Fruit fly (Drosophila melanogaster) whole organism, embryonic: ENCODE measurements around the gene Ssu72.

Experiments
- Antp ChIP-seq: fragments of 200-800 bp; sonication (Bioruptor generic); optimal IDR thresholded peaks from 3 replicates; lab custom pipeline; 2016; ENCODE audit warnings: missing biosample characterization, missing genetic modification characterization
- Bteb2 ChIP-seq: fragments of 200-800 bp; sonication (Bioruptor generic); optimal IDR thresholded peaks from 2 replicates; lab custom pipeline; 2016; ENCODE audit warnings: missing biosample characterization, missing genetic modification characterization
- CG10147 ChIP-seq: fragments of 200-800 bp; sonication (Bioruptor generic); optimal IDR thresholded peaks from 2 replicates; lab custom pipeline; 2019; ENCODE audit warnings: missing biosample characterization, mild to moderate bottlenecking, missing genetic modification characterization, moderate library complexity
- CG10431 ChIP-seq: fragments of 200-800 bp; sonication (Bioruptor generic); optimal IDR thresholded peaks from 3 replicates; lab custom pipeline; 2018; ENCODE audit warnings: missing biosample characterization, mild to moderate bottlenecking, missing genetic modification characterization
- CG11695 ChIP-seq: fragments of 200-800 bp; sonication (Bioruptor generic); IDR thresholded peaks from 3 replicates; pipeline ENCODE4 v1.3.6; 2022; ENCODE audit warnings: missing biosample characterization, missing genetic modification characterization
- CG13123 ChIP-seq: fragments of 200-800 bp; sonication (Bioruptor generic); optimal IDR thresholded peaks from 2 replicates; lab custom pipeline; 2016; ENCODE audit warnings: missing biosample characterization, missing genetic modification characterization
- CG14710 ChIP-seq: fragments of 200-800 bp; sonication (Bioruptor generic); optimal IDR thresholded peaks from 3 replicates; lab custom pipeline; 2019; ENCODE audit warnings: missing biosample characterization, mild to moderate bottlenecking, missing genetic modification characterization, moderate library complexity
- CG14860 ChIP-seq: fragments of 200-800 bp; sonication (Bioruptor generic); IDR thresholded peaks from 3 replicates; pipeline ENCODE4 v1.3.6; 2022; ENCODE audit warnings: missing biosample characterization, missing genetic modification characterization; ENCODE audit not compliant: partially characterized antibody
- CG1529 ChIP-seq: fragments of 200-800 bp; sonication (Bioruptor generic); optimal IDR thresholded peaks from 3 replicates; lab custom pipeline; 2018; ENCODE audit warnings: missing biosample characterization, missing genetic modification characterization
- CG16779 ChIP-seq: fragments of 200-800 bp; sonication (Bioruptor generic); IDR thresholded peaks from 2 replicates; pipeline ENCODE4 v1.3.6; 2022; ENCODE audit warnings: missing biosample characterization, missing genetic modification characterization
- CG17829 ChIP-seq: fragments of 200-800 bp; optimal IDR thresholded peaks from 2 replicates; lab custom pipeline; 2019; ENCODE audit warnings: missing biosample characterization, mild to moderate bottlenecking, missing genetic modification characterization, moderate library complexity
- CG2875 ChIP-seq: fragments of 200-800 bp; sonication (Bioruptor generic); optimal IDR thresholded peaks from 2 replicates; lab custom pipeline; 2017; ENCODE audit warnings: missing biosample characterization, mild to moderate bottlenecking, missing genetic modification characterization, missing genetic modification reagents
- CG30403 ChIP-seq: fragments of 200-800 bp; sonication (Bioruptor generic); optimal IDR thresholded peaks from 3 replicates; lab custom pipeline; 2016; ENCODE audit warnings: missing biosample characterization, missing genetic modification characterization
- CG32532 ChIP-seq: fragments of 200-800 bp; sonication (Bioruptor generic); IDR thresholded peaks from 2 replicates; pipeline ENCODE4 v1.3.6; 2022; ENCODE audit warnings: missing biosample characterization, missing genetic modification characterization
- CG4328 ChIP-seq: fragments of 200-800 bp; sonication (Bioruptor generic); optimal IDR thresholded peaks from 3 replicates; lab custom pipeline; 2017; ENCODE audit warnings: missing biosample characterization, missing genetic modification reagents, missing genetic modification characterization
- CG6254 ChIP-seq: fragments of 200-800 bp; sonication (Bioruptor generic); optimal IDR thresholded peaks from 3 replicates; lab custom pipeline; 2017; ENCODE audit warnings: mild to moderate bottlenecking, missing biosample characterization, missing genetic modification reagents, missing genetic modification characterization
- CG7786 ChIP-seq: fragments of 200-800 bp; sonication (Bioruptor generic); optimal IDR thresholded peaks from 2 replicates; lab custom pipeline; 2016; ENCODE audit warnings: missing biosample characterization, missing genetic modification characterization
- CG8281 ChIP-seq: fragments of 200-800 bp; sonication (Bioruptor generic); optimal IDR thresholded peaks from 2 replicates; lab custom pipeline; 2018; ENCODE audit warnings: missing biosample characterization, mild to moderate bottlenecking, missing genetic modification characterization, moderate library complexity
- CG8388 ChIP-seq: fragments of 200-800 bp; sonication (Bioruptor generic); optimal IDR thresholded peaks from 2 replicates; lab custom pipeline; 2019; ENCODE audit warnings: missing biosample characterization, mild to moderate bottlenecking, missing genetic modification characterization, moderate library complexity
- CG8944 ChIP-seq: fragments of 200-800 bp; sonication (Bioruptor generic); optimal IDR thresholded peaks from 3 replicates; lab custom pipeline; 2016; ENCODE audit warnings: missing biosample characterization, missing genetic modification characterization
- CG9727 ChIP-seq: fragments of 200-800 bp; sonication (Bioruptor generic); optimal IDR thresholded peaks from 3 replicates; lab custom pipeline; 2017; ENCODE audit warnings: missing biosample characterization, mild to moderate bottlenecking, missing genetic modification characterization
- Chrac-16 ChIP-seq: fragments of 200-800 bp; sonication (Bioruptor generic); optimal IDR thresholded peaks from 3 replicates; lab custom pipeline; 2016; ENCODE audit warnings: missing biosample characterization, missing genetic modification characterization
- D19B ChIP-seq: fragments of 200-800 bp; sonication (Bioruptor generic); optimal IDR thresholded peaks from 2 replicates; lab custom pipeline; 2017; ENCODE audit warnings: missing biosample characterization, mild to moderate bottlenecking, missing genetic modification characterization
- E2f1 ChIP-seq: fragments of 200-800 bp; sonication (Bioruptor generic); IDR thresholded peaks from 2 replicates; pipeline ENCODE4 v1.3.6; 2022; ENCODE audit warnings: missing biosample characterization, missing genetic modification characterization
- Ets97D ChIP-seq: fragments of 200-800 bp; sonication (Bioruptor generic); optimal IDR thresholded peaks from 3 replicates; lab custom pipeline; 2016; ENCODE audit warnings: missing biosample characterization, missing genetic modification characterization
- Fer1 ChIP-seq: fragments of 200-800 bp; sonication (Bioruptor generic); optimal IDR thresholded peaks from 2 replicates; lab custom pipeline; 2017; ENCODE audit warnings: missing biosample characterization, mild to moderate bottlenecking, missing genetic modification characterization
- Fer2 ChIP-seq: fragments of 200-800 bp; sonication (Bioruptor generic); optimal IDR thresholded peaks from 2 replicates; lab custom pipeline; 2018; ENCODE audit warnings: missing biosample characterization, mild to moderate bottlenecking, missing genetic modification characterization, moderate library complexity
- Lpt ChIP-seq: fragments of >200 bp; optimal IDR thresholded peaks from 2 replicates; lab custom pipeline; 2018; ENCODE audit warnings: missing biosample characterization, missing genetic modification characterization
- Mad ChIP-seq: fragments of 200-800 bp; sonication (Bioruptor generic); optimal IDR thresholded peaks from 2 replicates; lab custom pipeline; 2016; ENCODE audit warnings: missing biosample characterization, missing genetic modification characterization
- NC2α ChIP-seq: fragments of 200-800 bp; sonication (Bioruptor generic); optimal IDR thresholded peaks from 2 replicates; lab custom pipeline; 2016; ENCODE audit warnings: missing biosample characterization, missing genetic modification characterization
- Nf-YC ChIP-seq: fragments of 200-800 bp; optimal IDR thresholded peaks from 3 replicates; lab custom pipeline; 2019; ENCODE audit warnings: missing biosample characterization, mild to moderate bottlenecking, missing genetic modification characterization, moderate library complexity
- Opbp ChIP-seq: fragments of 200-800 bp; sonication (Bioruptor generic); IDR thresholded peaks from 3 replicates; pipeline ENCODE4 v1.3.6; 2022; ENCODE audit warnings: missing biosample characterization, missing genetic modification characterization; ENCODE audit not compliant: partially characterized antibody
- Poxn ChIP-seq: fragments of 200-800 bp; sonication (Bioruptor generic); IDR thresholded peaks from 2 replicates; pipeline ENCODE4 v1.3.6; 2022; ENCODE audit warnings: missing biosample characterization, missing genetic modification characterization
- Ptx1 ChIP-seq: fragments of 200-800 bp; sonication (Bioruptor generic); IDR thresholded peaks from 2 replicates; pipeline ENCODE4 v1.3.6; 2022; ENCODE audit warnings: missing biosample characterization, missing genetic modification characterization
- al ChIP-seq: fragments of 200-800 bp; sonication (Bioruptor generic); IDR thresholded peaks from 2 replicates; pipeline ENCODE4 v1.3.6; 2022; ENCODE audit warnings: missing biosample characterization, missing genetic modification characterization
- bsh ChIP-seq, 2 experiments: fragments of 200-800 bp; sonication (Bioruptor generic); optimal IDR thresholded peaks; 2 replicates each; lab custom pipeline; 2017 to 2018; ENCODE audit warnings: mild to moderate bottlenecking in 2 of 2, missing biosample characterization in 2 of 2, missing genetic modification characterization in 2 of 2, moderate library complexity in 1 of 2
- dati ChIP-seq: fragments of 200-800 bp; sonication (Bioruptor generic); IDR thresholded peaks from 2 replicates; pipeline ENCODE4 v1.3.6; 2022; ENCODE audit warnings: missing biosample characterization, missing genetic modification characterization
- disco-r ChIP-seq: fragments of 200-800 bp; sonication (Bioruptor generic); optimal IDR thresholded peaks from 2 replicates; lab custom pipeline; 2016; ENCODE audit warnings: missing biosample characterization, missing genetic modification characterization
- ems ChIP-seq: fragments of 200-800 bp; sonication (Bioruptor generic); optimal IDR thresholded peaks from 3 replicates; lab custom pipeline; 2016; ENCODE audit warnings: missing biosample characterization, missing genetic modification characterization
- inv ChIP-seq: fragments of 200-800 bp; sonication (Bioruptor generic); IDR thresholded peaks from 2 replicates; pipeline ENCODE4 v1.3.6; 2022; ENCODE audit warnings: missing biosample characterization, missing genetic modification characterization; ENCODE audit not compliant: partially characterized antibody
- kah ChIP-seq: fragments of 200-800 bp; sonication (Bioruptor generic); optimal IDR thresholded peaks from 2 replicates; lab custom pipeline; 2018; ENCODE audit warnings: missing biosample characterization, mild to moderate bottlenecking, missing genetic modification characterization
- lab ChIP-seq: fragments of 200-800 bp; sonication (Bioruptor generic); optimal IDR thresholded peaks from 3 replicates; lab custom pipeline; 2017; ENCODE audit warnings: missing biosample characterization, missing genetic modification characterization, mild to moderate bottlenecking, moderate library complexity, missing genetic modification reagents
- lola ChIP-seq, 3 experiments: fragments of >200 bp in 2 of 3; fragments of 200-800 bp in 1 of 3; sonication (Bioruptor generic) in 1 of 3; optimal IDR thresholded peaks; 2 replicates each; lab custom pipeline; 2017 to 2019; ENCODE audit warnings: missing biosample characterization in 3 of 3, missing genetic modification characterization in 3 of 3, mild to moderate bottlenecking in 1 of 3, moderate library complexity in 1 of 3
- pho ChIP-seq: fragments of 200-800 bp; sonication (Bioruptor generic); optimal IDR thresholded peaks from 2 replicates; lab custom pipeline; 2016; ENCODE audit warnings: missing biosample characterization, missing genetic modification characterization
- pros ChIP-seq: fragments of 200-800 bp; sonication (Bioruptor generic); optimal IDR thresholded peaks from 3 replicates; lab custom pipeline; 2019; ENCODE audit warnings: missing biosample characterization, mild to moderate bottlenecking, missing genetic modification characterization, moderate library complexity
- ro ChIP-seq: fragments of 200-800 bp; sonication (Bioruptor generic); IDR thresholded peaks from 2 replicates; pipeline ENCODE4 v1.3.6; 2022; ENCODE audit warnings: missing biosample characterization, missing genetic modification characterization
- run ChIP-seq: fragments of 200-800 bp; sonication (Bioruptor generic); optimal IDR thresholded peaks from 3 replicates; lab custom pipeline; 2018; ENCODE audit warnings: missing biosample characterization, mild to moderate bottlenecking, missing genetic modification characterization
- sima ChIP-seq: fragments of 200-800 bp; sonication (Bioruptor generic); optimal IDR thresholded peaks from 2 replicates; lab custom pipeline; 2016; ENCODE audit warnings: missing biosample characterization, missing genetic modification characterization
- sr ChIP-seq: fragments of 200-800 bp; sonication (Bioruptor generic); IDR thresholded peaks from 3 replicates; pipeline ENCODE4 v1.3.6; 2022; ENCODE audit warnings: missing biosample characterization, missing genetic modification characterization
- trem ChIP-seq: fragments of 200-800 bp; optimal IDR thresholded peaks from 3 replicates; lab custom pipeline; 2019; ENCODE audit warnings: missing biosample characterization, mild to moderate bottlenecking, missing genetic modification characterization, moderate library complexity
- wdn ChIP-seq: fragments of 200-800 bp; sonication (Bioruptor generic); IDR thresholded peaks from 2 replicates; pipeline ENCODE4 v1.3.6; 2022; ENCODE audit warnings: missing biosample characterization, missing genetic modification characterization

Ssu72 gene

dm6 chrX:19668405-19668804 lies 4.0 kb downstream of the Ssu72 start (continued):
- TF ChIP-seq inv (GFP tag; lab: Robert Waterston, UW) (no peak), wdn (GFP tag; lab: Robert Waterston, UW) (peak; percentile 95), CG1529 (peak; percentile 95), Ptx1 (peak; percentile 90), CG14710 (peak; percentile 92), Opbp (GFP tag; lab: Robert Waterston, UW) (no peak), E2f1 (GFP tag; lab: Robert Waterston, UW) (peak; percentile 87), trem (tag; lab: Kevin White, UChicago) (peak; percentile 80), CG8944 (peak; percentile 98), CG9727 (GFP tag; lab: Kevin White, UChicago) (peak; percentile 95), Mad (GFP tag; lab: Kevin White, UChicago) (peak; percentile 96), CG7786 (GFP tag; lab: Kevin White, UChicago) (peak; percentile 98), sima (peak; percentile 75), lab (GFP tag; lab: Kevin White, UChicago) (peak; percentile 95), run (tag; lab: Kevin White, UChicago) (peak; percentile 84), CG2875 (peak; percentile 96), CG8388 (peak; percentile 94), Chrac-16 (GFP tag; lab: Kevin White, UChicago) (peak; percentile 98), CG16779 (GFP tag; lab: Robert Waterston, UW) (peak; percentile 90), Bteb2 (peak; percentile 95), CG32532 (GFP tag; lab: Robert Waterston, UW) (peak; percentile 93), CG14860 (GFP tag; lab: Robert Waterston, UW) (no peak), Antp (peak; percentile 99), CG17829 (tag; lab: Kevin White, UChicago) (peak; percentile 94), CG8281 (tag; lab: Kevin White, UChicago) (peak; percentile 86), CG11695 (peak; percentile 79), CG4328 (GFP tag; lab: Kevin White, UChicago) (peak; percentile 84), disco-r (GFP tag; lab: Kevin White, UChicago) (peak; percentile 96), kah (GFP tag; lab: Kevin White, UChicago) (peak; percentile 78), D19B (peak; percentile 67), Poxn (GFP tag; lab: Robert Waterston, UW) (peak; percentile 85), pros (peak; percentile 99), lola (GFP tag; optimal IDR thresholded peaks at IDR 0.05; lab: Kevin White, UChicago) (peak in 1 of 3 experiments; percentile 96), al (GFP tag; lab: Robert Waterston, UW) (peak; percentile 84), Nf-YC (tag; lab: Kevin White, UChicago) (peak; percentile 72), NC2α (GFP tag; lab: Kevin White, UChicago) (peak; percentile 97), CG13123 (peak; percentile 95), bsh (GFP tag; optimal IDR thresholded peaks at IDR 0.05; lab: Kevin White, UChicago) (peak; percentile 97 to 98), CG30403 (peak; percentile 97), sr (GFP tag; lab: Robert Waterston, UW) (peak; percentile 78), dati (GFP tag; lab: Robert Waterston, UW) (peak; percentile 79), Fer1 (GFP tag; lab: Kevin White, UChicago) (peak; percentile 91), CG10431 (GFP tag; lab: Kevin White, UChicago) (peak; percentile 93), pho (GFP tag; lab: Kevin White, UChicago) (peak; percentile 96), Lpt (GFP tag; lab: Kevin White, UChicago) (no peak), Ets97D (GFP tag; lab: Kevin White, UChicago) (peak; percentile 89), ro (GFP tag; lab: Robert Waterston, UW) (peak; percentile 86), CG6254 (GFP tag; lab: Kevin White, UChicago) (peak; percentile 91), Fer2 (peak; percentile 85), CG10147 (GFP tag; lab: Kevin White, UChicago) (no peak), ems (GFP tag; lab: Kevin White, UChicago) (peak; percentile 97)
